Fruit fly (Drosophila melanogaster): ENCODE data around the gene CG42709.

CG42709 gene

dm6 chr3L:12802443-12802865 lies 12.5 kb downstream of the CG42709 start (continued):
- TF ChIP-seq gcm (GFP tag; optimal IDR thresholded peaks at IDR 0.05) (no peak), Ets97D (GFP tag; optimal IDR thresholded peaks at IDR 0.05) (no peak), Chrac-16 (GFP tag; optimal IDR thresholded peaks at IDR 0.05) (no peak), CG12104 (GFP tag; optimal IDR thresholded peaks at IDR 0.05) (no peak), Aef1 (GFP tag; IDR thresholded peaks at IDR 0.05) (no peak), PHDP (tag; optimal IDR thresholded peaks at IDR 0.05) (peak; percentile 54), cad (GFP tag; optimal IDR thresholded peaks at IDR 0.05) (no peak), CG6654 (GFP tag; optimal IDR thresholded peaks at IDR 0.05) (no peak), CG12942 (GFP tag; optimal IDR thresholded peaks at IDR 0.05) (no peak), Fer3 (tag; optimal IDR thresholded peaks at IDR 0.05) (peak; percentile 41), prd (optimal IDR thresholded peaks at IDR 0.05) (no peak), prd (GFP tag; IDR thresholded peaks at IDR 0.05) (no peak), esg (GFP tag; conservative IDR thresholded peaks at IDR 0.05) (no peak), vfl (GFP tag; optimal IDR thresholded peaks at IDR 0.05) (no peak), CG11247 (GFP tag; IDR thresholded peaks at IDR 0.05) (no peak), CG4360 (GFP tag; IDR thresholded peaks at IDR 0.05) (0 out of 2 replicates have a peak, but pooled peaks have one; percentile 37), CG7928 (GFP tag; optimal IDR thresholded peaks at IDR 0.05) (no peak), Optix (GFP tag; IDR thresholded peaks at IDR 0.05) (no peak), kni (GFP tag; optimal IDR thresholded peaks at IDR 0.05) (no peak), Hr51 (GFP tag; optimal IDR thresholded peaks at IDR 0.05) (no peak), nerfin-1 (tag; optimal IDR thresholded peaks at IDR 0.05) (no peak), CG42726 (GFP tag; IDR thresholded peaks at IDR 0.05; ENCODE audit: partially characterized antibody) (no peak), tll (GFP tag; optimal IDR thresholded peaks at IDR 0.05) (no peak), CG4820 (GFP tag; optimal IDR thresholded peaks at IDR 0.05) (no peak), Dad (GFP tag; optimal IDR thresholded peaks at IDR 0.05) (no peak), Dek (tag; optimal IDR thresholded peaks at IDR 0.05) (no peak), ci (GFP tag; IDR thresholded peaks at IDR 0.05) (0 out of 3 replicates have a peak, but pooled peaks have one; percentile 10), Sox102F (GFP tag; optimal IDR thresholded peaks at IDR 0.05) (peak; percentile 9), croc (GFP tag; conservative IDR thresholded peaks at IDR 0.05) (no peak), CG17802 (tag; optimal IDR thresholded peaks at IDR 0.05) (no peak), Hr3 (GFP tag; optimal IDR thresholded peaks at IDR 0.05) (no peak), E2f1 (GFP tag; IDR thresholded peaks at IDR 0.05) (no peak), CG34376 (GFP tag; optimal IDR thresholded peaks at IDR 0.05) (peak; percentile 40), CG4617 (GFP tag; optimal IDR thresholded peaks at IDR 0.05; ENCODE audit: borderline replicate concordance) (no peak), phol (tag; optimal IDR thresholded peaks at IDR 0.05) (no peak), pum (GFP tag; optimal IDR thresholded peaks at IDR 0.05) (no peak), Stat92E (GFP tag; optimal IDR thresholded peaks at IDR 0.05) (no peak), CG13296 (GFP tag; optimal IDR thresholded peaks at IDR 0.05) (no peak), CG2678 (tag; optimal IDR thresholded peaks at IDR 0.05) (peak; percentile 27), sd (tag; optimal IDR thresholded peaks at IDR 0.05) (no peak), peb (GFP tag; IDR thresholded peaks at IDR 0.05) (no peak), CG14050 (GFP tag; IDR thresholded peaks at IDR 0.05) (no peak), mam (GFP tag; optimal IDR thresholded peaks at IDR 0.05) (peak; percentile 3), Asciz (GFP tag; optimal IDR thresholded peaks at IDR 0.05) (peak; percentile 45), Tbp (GFP tag; optimal IDR thresholded peaks at IDR 0.05) (no peak), CG8089 (GFP tag; optimal IDR thresholded peaks at IDR 0.05) (no peak), CG7745 (tag; optimal IDR thresholded peaks at IDR 0.05) (no peak), ap (GFP tag; IDR thresholded peaks at IDR 0.05) (no peak), CG34224 (GFP tag; IDR thresholded peaks at IDR 0.05; ENCODE audit: partially characterized antibody) (no peak), CG13287 (GFP tag; IDR thresholded peaks at IDR 0.05; ENCODE audit: partially characterized antibody) (no peak), Doc3 (GFP tag; IDR thresholded peaks at IDR 0.05; ENCODE audit: partially characterized antibody) (no peak)
